Fruit fly (Drosophila melanogaster) whole organism, embryonic: ENCODE data around the gene TTLL15.

Experiments
- Bdp1 ChIP-seq: fragments of 200-800 bp; sonication (Bioruptor generic); optimal IDR thresholded peaks from 3 replicates; lab custom pipeline; 2016; ENCODE audit warnings: missing biosample characterization, missing genetic modification characterization
- CG13287 ChIP-seq: fragments of 200-800 bp; sonication (Bioruptor generic); IDR thresholded peaks from 2 replicates; pipeline ENCODE4 v1.3.6; 2022; ENCODE audit warnings: missing biosample characterization, missing genetic modification characterization; ENCODE audit not compliant: partially characterized antibody
- CG13624 ChIP-seq: fragments of 200-800 bp; sonication (Bioruptor generic); optimal IDR thresholded peaks from 2 replicates; lab custom pipeline; 2016; ENCODE audit warnings: missing biosample characterization, missing genetic modification characterization
- CG17568 ChIP-seq: fragments of 200-800 bp; sonication (Bioruptor generic); optimal IDR thresholded peaks from 2 replicates; lab custom pipeline; 2018; ENCODE audit warnings: missing biosample characterization, mild to moderate bottlenecking, missing genetic modification characterization, moderate library complexity
- CG17912 ChIP-seq: fragments of 200-800 bp; sonication (Bioruptor generic); optimal IDR thresholded peaks from 2 replicates; lab custom pipeline; 2018; ENCODE audit warnings: missing biosample characterization, mild to moderate bottlenecking, missing genetic modification characterization
- CG18476 ChIP-seq: fragments of 200-800 bp; sonication (Bioruptor generic); optimal IDR thresholded peaks from 2 replicates; lab custom pipeline; 2016; ENCODE audit warnings: missing biosample characterization, mild to moderate bottlenecking, missing genetic modification characterization
- CG31388 ChIP-seq: fragments of 200-800 bp; sonication (Bioruptor generic); optimal IDR thresholded peaks from 2 replicates; lab custom pipeline; 2016; ENCODE audit warnings: missing biosample characterization, missing genetic modification characterization
- CG4360 ChIP-seq: fragments of 200-800 bp; sonication (Bioruptor generic); IDR thresholded peaks from 2 replicates; pipeline ENCODE4 v1.3.6; 2022; ENCODE audit warnings: missing biosample characterization, missing genetic modification characterization
- CG4730 ChIP-seq: fragments of 200-800 bp; sonication (Bioruptor generic); IDR thresholded peaks from 2 replicates; pipeline ENCODE4 v1.3.6; 2022; ENCODE audit warnings: missing biosample characterization, missing genetic modification characterization
- CG5953 ChIP-seq: fragments of 200-800 bp; sonication (Bioruptor generic); IDR thresholded peaks from 2 replicates; pipeline ENCODE4 v1.3.6; 2022; ENCODE audit warnings: missing biosample characterization, missing genetic modification characterization
- CG7963 ChIP-seq: fragments of 200-800 bp; sonication (Bioruptor generic); IDR thresholded peaks from 3 replicates; pipeline ENCODE4 v1.3.6; 2022; ENCODE audit warnings: missing biosample characterization, missing genetic modification characterization; ENCODE audit not compliant: partially characterized antibody
- CG8765 ChIP-seq: fragments of 200-800 bp; sonication (Bioruptor generic); IDR thresholded peaks from 2 replicates; pipeline ENCODE4 v1.3.6; 2022; ENCODE audit warnings: missing biosample characterization, missing genetic modification characterization
- CG9437 ChIP-seq: fragments of 200-800 bp; sonication (Bioruptor generic); optimal IDR thresholded peaks from 2 replicates; lab custom pipeline; 2018; ENCODE audit warnings: missing biosample characterization, mild to moderate bottlenecking, missing genetic modification characterization
- CG9609 ChIP-seq: fragments of 200-800 bp; sonication (Bioruptor generic); optimal IDR thresholded peaks from 3 replicates; lab custom pipeline; 2016; ENCODE audit warnings: missing biosample characterization, missing genetic modification characterization
- CG9797 ChIP-seq: fragments of 200-800 bp; sonication (Bioruptor generic); optimal IDR thresholded peaks from 3 replicates; lab custom pipeline; 2018; ENCODE audit warnings: missing biosample characterization, mild to moderate bottlenecking, missing genetic modification characterization
- D19B ChIP-seq: fragments of 200-800 bp; sonication (Bioruptor generic); optimal IDR thresholded peaks from 2 replicates; lab custom pipeline; 2017; ENCODE audit warnings: missing biosample characterization, mild to moderate bottlenecking, missing genetic modification characterization
- Dbx ChIP-seq: fragments of 200-800 bp; sonication (Bioruptor generic); IDR thresholded peaks from 3 replicates; pipeline ENCODE4 v1.3.6; 2022; ENCODE audit warnings: missing biosample characterization, missing genetic modification characterization
- Deaf1 ChIP-seq: fragments of 200-800 bp; optimal IDR thresholded peaks from 3 replicates; lab custom pipeline; 2019; ENCODE audit warnings: missing biosample characterization, mild to moderate bottlenecking, missing genetic modification characterization, moderate library complexity
- Gsc ChIP-seq: fragments of 200-800 bp; sonication (Bioruptor generic); IDR thresholded peaks from 2 replicates; pipeline ENCODE4 v1.3.6; 2022; ENCODE audit warnings: missing biosample characterization, missing genetic modification characterization
- Gug ChIP-seq: fragments of 200-800 bp; sonication (Bioruptor generic); IDR thresholded peaks from 4 replicates; pipeline ENCODE4 v1.3.6; 2022; ENCODE audit warnings: missing biosample characterization, missing genetic modification characterization
- H2.0 ChIP-seq: fragments of 200-800 bp; sonication (Bioruptor generic); IDR thresholded peaks from 2 replicates; pipeline ENCODE4 v1.3.6; 2022; ENCODE audit warnings: missing biosample characterization, missing genetic modification characterization
- Hmr ChIP-seq: fragments of 200-800 bp; sonication (Bioruptor generic); optimal IDR thresholded peaks from 3 replicates; lab custom pipeline; 2017; ENCODE audit warnings: mild to moderate bottlenecking, missing biosample characterization, missing genetic modification reagents, missing genetic modification characterization
- Myb ChIP-seq: fragments of 200-800 bp; sonication (Bioruptor generic); optimal IDR thresholded peaks from 2 replicates; lab custom pipeline; 2016; ENCODE audit warnings: missing biosample characterization, missing genetic modification characterization
- NK7.1 ChIP-seq: fragments of 200-800 bp; sonication (Bioruptor generic); optimal IDR thresholded peaks from 3 replicates; lab custom pipeline; 2016; ENCODE audit warnings: missing biosample characterization, missing genetic modification characterization
- Neu2 ChIP-seq: fragments of 200-800 bp; sonication (Bioruptor generic); optimal IDR thresholded peaks from 3 replicates; lab custom pipeline; 2016; ENCODE audit warnings: missing biosample characterization, missing genetic modification characterization, borderline replicate concordance
- Spps ChIP-seq: fragments of 200-800 bp; sonication (Bioruptor generic); optimal IDR thresholded peaks from 2 replicates; lab custom pipeline; 2018; ENCODE audit warnings: missing biosample characterization, mild to moderate bottlenecking, missing genetic modification characterization
- ab ChIP-seq: fragments of 200-800 bp; sonication (Bioruptor generic); optimal IDR thresholded peaks from 2 replicates; lab custom pipeline; 2016; ENCODE audit warnings: missing biosample characterization, missing genetic modification characterization
- amos ChIP-seq: fragments of 200-800 bp; sonication (Bioruptor generic); IDR thresholded peaks from 2 replicates; pipeline ENCODE4 v1.3.6; 2022; ENCODE audit warnings: missing biosample characterization, missing genetic modification characterization; ENCODE audit not compliant: partially characterized antibody
- chinmo ChIP-seq: fragments of 200-800 bp; sonication (Bioruptor generic); IDR thresholded peaks from 4 replicates; pipeline ENCODE4 v1.3.6; 2022; ENCODE audit warnings: missing biosample characterization, missing genetic modification characterization; ENCODE audit not compliant: partially characterized antibody
- da ChIP-seq: fragments of 200-800 bp; sonication (Bioruptor generic); optimal IDR thresholded peaks from 2 replicates; lab custom pipeline; 2016; ENCODE audit warnings: missing biosample characterization, missing genetic modification characterization
- dati ChIP-seq: fragments of 200-800 bp; sonication (Bioruptor generic); IDR thresholded peaks from 2 replicates; pipeline ENCODE4 v1.3.6; 2022; ENCODE audit warnings: missing biosample characterization, missing genetic modification characterization
- dimm ChIP-seq: fragments of 200-800 bp; sonication (Bioruptor generic); IDR thresholded peaks from 2 replicates; pipeline ENCODE4 v1.3.6; 2022; ENCODE audit warnings: missing biosample characterization, missing genetic modification characterization
- dm ChIP-seq: fragments of 200-800 bp; sonication (Bioruptor generic); optimal IDR thresholded peaks from 3 replicates; lab custom pipeline; 2016; ENCODE audit warnings: missing biosample characterization, missing genetic modification characterization
- grau ChIP-seq: fragments of 200-800 bp; optimal IDR thresholded peaks from 3 replicates; lab custom pipeline; 2019; ENCODE audit warnings: missing biosample characterization, mild to moderate bottlenecking, missing genetic modification characterization, moderate library complexity
- gro ChIP-seq: fragments of 200-800 bp; sonication (Bioruptor generic); optimal IDR thresholded peaks from 2 replicates; lab custom pipeline; 2016; ENCODE audit warnings: missing biosample characterization, missing genetic modification characterization
- gt ChIP-seq: fragments of 200-800 bp; sonication (Bioruptor generic); IDR thresholded peaks from 2 replicates; pipeline ENCODE4 v1.3.6; 2022; ENCODE audit warnings: missing biosample characterization, missing genetic modification characterization
- hbn ChIP-seq: fragments of 200-800 bp; sonication (Bioruptor generic); IDR thresholded peaks from 2 replicates; pipeline ENCODE4 v1.3.6; 2022; ENCODE audit warnings: missing biosample characterization, missing genetic modification characterization; ENCODE audit not compliant: partially characterized antibody
- hth ChIP-seq: fragments of >200 bp; optimal IDR thresholded peaks from 2 replicates; lab custom pipeline; 2017; ENCODE audit warnings: inconsistent platforms
- lab ChIP-seq: fragments of 200-800 bp; sonication (Bioruptor generic); optimal IDR thresholded peaks from 3 replicates; lab custom pipeline; 2017; ENCODE audit warnings: missing biosample characterization, missing genetic modification characterization, mild to moderate bottlenecking, moderate library complexity, missing genetic modification reagents
- lilli ChIP-seq: fragments of 200-800 bp; sonication (Bioruptor generic); optimal IDR thresholded peaks from 3 replicates; lab custom pipeline; 2016; ENCODE audit warnings: missing biosample characterization, missing genetic modification characterization
- mld ChIP-seq: fragments of 200-800 bp; sonication (Bioruptor generic); IDR thresholded peaks from 3 replicates; pipeline ENCODE4 v1.3.6; 2022; ENCODE audit warnings: missing biosample characterization, missing genetic modification characterization; ENCODE audit not compliant: partially characterized antibody
- nerfin-1 ChIP-seq: fragments of 200-800 bp; sonication (Bioruptor generic); optimal IDR thresholded peaks from 3 replicates; lab custom pipeline; 2019; ENCODE audit warnings: missing biosample characterization, mild to moderate bottlenecking, missing genetic modification characterization, moderate library complexity
- org-1 ChIP-seq: fragments of 200-800 bp; sonication (Bioruptor generic); optimal IDR thresholded peaks from 2 replicates; lab custom pipeline; 2017; ENCODE audit warnings: missing biosample characterization, missing genetic modification characterization
- p53 ChIP-seq: fragments of 200-800 bp; sonication (Bioruptor generic); optimal IDR thresholded peaks from 2 replicates; lab custom pipeline; 2016; ENCODE audit warnings: missing biosample characterization, missing genetic modification characterization
- pho ChIP-seq: fragments of 200-800 bp; sonication (Bioruptor generic); optimal IDR thresholded peaks from 2 replicates; lab custom pipeline; 2016; ENCODE audit warnings: missing biosample characterization, missing genetic modification characterization
- sd ChIP-seq: fragments of 200-800 bp; sonication (Bioruptor generic); optimal IDR thresholded peaks from 3 replicates; lab custom pipeline; 2018; ENCODE audit warnings: missing biosample characterization, mild to moderate bottlenecking, missing genetic modification characterization, moderate library complexity
- sim ChIP-seq: fragments of 200-800 bp; sonication (Bioruptor generic); IDR thresholded peaks from 2 replicates; pipeline ENCODE4 v1.3.6; 2022; ENCODE audit warnings: missing biosample characterization, missing genetic modification characterization
- tio ChIP-seq: fragments of 200-800 bp; sonication (Bioruptor generic); optimal IDR thresholded peaks from 2 replicates; lab custom pipeline; 2017; ENCODE audit warnings: missing biosample characterization, missing genetic modification characterization, inconsistent platforms
- tna ChIP-seq: fragments of 200-800 bp; sonication (Bioruptor generic); IDR thresholded peaks from 2 replicates; pipeline ENCODE4 v1.3.6; 2022; ENCODE audit warnings: missing biosample characterization, missing genetic modification characterization; ENCODE audit not compliant: partially characterized antibody
- unpg ChIP-seq: fragments of 200-800 bp; sonication (Bioruptor generic); optimal IDR thresholded peaks from 3 replicates; lab custom pipeline; 2018; ENCODE audit warnings: missing biosample characterization, mild to moderate bottlenecking, missing genetic modification characterization, moderate library complexity

TTLL15 gene

dm6 chr3R:10849515-10849973 is 34.5 kb downstream of the TTLL15 start, which contains the start of gene CG42394 (continued):
- TF ChIP-seq CG13287 (GFP tag; lab: Robert Waterston, UW) (peak; percentile 64; the same call in 1 of the 2 replicates), tio (GFP tag; lab: Kevin White, UChicago) (peak; percentile 89), dm (GFP tag; lab: Kevin White, UChicago) (peak; percentile 16), CG9609 (GFP tag; lab: Kevin White, UChicago) (peak; percentile 41), CG17912 (peak; percentile 80), Spps (tag; lab: Kevin White, UChicago) (peak; percentile 96), gt (GFP tag; lab: Robert Waterston, UW) (peak; percentile 74), CG5953 (GFP tag; lab: Robert Waterston, UW) (peak; percentile 87), Gsc (GFP tag; lab: Robert Waterston, UW) (peak; percentile 21; the same call in 1 of the 2 replicates), pho (GFP tag; lab: Kevin White, UChicago) (peak; percentile 68), Gug (GFP tag; lab: Robert Waterston, UW) (peak; percentile 84; the same call in 3 of the 4 replicates), CG17568 (GFP tag; lab: Kevin White, UChicago) (no peak), CG9437 (GFP tag; lab: Kevin White, UChicago) (peak; percentile 90), Hmr (peak; percentile 96), dati (GFP tag; lab: Robert Waterston, UW) (peak; percentile 85; the same call in 1 of the 2 replicates), hth (lab: Kevin White, UChicago) (no peak), sd (tag; lab: Kevin White, UChicago) (peak; percentile 72), CG4360 (GFP tag; lab: Robert Waterston, UW) (peak; percentile 72), lilli (GFP tag; lab: Kevin White, UChicago) (peak; percentile 89), Myb (GFP tag; lab: Kevin White, UChicago) (peak; percentile 4), Dbx (peak; percentile 95), grau (peak; percentile 95), org-1 (GFP tag; lab: Kevin White, UChicago) (peak; percentile 87), ab (GFP tag; lab: Kevin White, UChicago) (no peak), NK7.1 (GFP tag; lab: Kevin White, UChicago) (peak; percentile 56), CG31388 (peak; percentile 84), chinmo (peak; percentile 64; the same call in 2 of the 4 replicates), CG18476 (GFP tag; lab: Kevin White, UChicago) (peak; percentile 91), sim (GFP tag; lab: Robert Waterston, UW) (peak; percentile 90), lab (GFP tag; lab: Kevin White, UChicago) (peak; percentile 98), hbn (GFP tag; lab: Robert Waterston, UW) (no peak), D19B (GFP tag; lab: Kevin White, UChicago) (peak; percentile 91), mld (GFP tag; lab: Robert Waterston, UW) (no peak), unpg (GFP tag; lab: Kevin White, UChicago) (peak; percentile 95), p53 (GFP tag; lab: Kevin White, UChicago) (no peak), da (no peak), Neu2 (GFP tag; lab: Kevin White, UChicago) (no peak), CG8765 (GFP tag; lab: Robert Waterston, UW) (peak; percentile 89), CG7963 (no peak), gro (GFP tag; lab: Kevin White, UChicago) (no peak), CG13624 (GFP tag; lab: Kevin White, UChicago) (peak; percentile 62), CG9797 (peak; percentile 25), amos (GFP tag; lab: Robert Waterston, UW) (peak; percentile 22; the same call in 1 of the 2 replicates), CG4730 (peak; percentile 85), tna (GFP tag; lab: Robert Waterston, UW) (no peak), H2.0 (GFP tag; lab: Robert Waterston, UW) (peak; percentile 93), Deaf1 (tag; lab: Kevin White, UChicago) (peak; percentile 86), Bdp1 (GFP tag; lab: Kevin White, UChicago) (peak; percentile 64), nerfin-1 (tag; lab: Kevin White, UChicago) (peak; percentile 92), dimm (GFP tag; lab: Robert Waterston, UW) (peak; percentile 72; the same call in 1 of the 2 replicates)
